Fruit fly (Drosophila melanogaster) whole organism, embryonic: Measurements from ENCODE around the gene CG31365.
A peak's percentile ranks its signal among the peaks of the same experiment; 100 is the strongest.

Experiments
- Asciz ChIP-seq: fragments of 200-800 bp; sonication (Bioruptor generic); optimal IDR thresholded peaks from 2 replicates; lab custom pipeline; 2017; ENCODE audit warnings: missing biosample characterization, mild to moderate bottlenecking, missing genetic modification characterization, missing genetic modification reagents
- CG10274 ChIP-seq: fragments of 200-800 bp; sonication (Bioruptor generic); optimal IDR thresholded peaks from 3 replicates; lab custom pipeline; 2017; ENCODE audit warnings: missing biosample characterization, mild to moderate bottlenecking, missing genetic modification characterization
- CG10959 ChIP-seq: fragments of 200-800 bp; sonication (Bioruptor generic); IDR thresholded peaks from 2 replicates; pipeline ENCODE4 v1.3.6; 2022; ENCODE audit warnings: missing biosample characterization, missing genetic modification characterization
- CG11696 ChIP-seq: fragments of 200-800 bp; sonication (Bioruptor generic); IDR thresholded peaks from 2 replicates; pipeline ENCODE4 v1.3.6; 2022; ENCODE audit warnings: missing biosample characterization, missing genetic modification characterization
- CG15514 ChIP-seq: fragments of 200-800 bp; sonication (Bioruptor generic); optimal IDR thresholded peaks from 3 replicates; lab custom pipeline; 2017; ENCODE audit warnings: missing biosample characterization, missing genetic modification characterization, mild to moderate bottlenecking, moderate library complexity, missing genetic modification reagents
- CG16813 ChIP-seq: fragments of 200-800 bp; sonication (Bioruptor generic); IDR thresholded peaks from 3 replicates; pipeline ENCODE4 v1.3.6; 2022; ENCODE audit warnings: missing biosample characterization, missing genetic modification characterization; ENCODE audit not compliant: partially characterized antibody
- CG17829 ChIP-seq: fragments of 200-800 bp; optimal IDR thresholded peaks from 2 replicates; lab custom pipeline; 2019; ENCODE audit warnings: missing biosample characterization, mild to moderate bottlenecking, missing genetic modification characterization, moderate library complexity
- CG18011 ChIP-seq: fragments of 200-800 bp; sonication (Bioruptor generic); optimal IDR thresholded peaks from 2 replicates; lab custom pipeline; 2017; ENCODE audit warnings: missing biosample characterization, missing genetic modification characterization, mild to moderate bottlenecking, moderate library complexity, missing genotype
- CG31224 ChIP-seq: fragments of 200-800 bp; sonication (Bioruptor generic); IDR thresholded peaks from 2 replicates; pipeline ENCODE4 v1.3.6; 2022; ENCODE audit warnings: missing biosample characterization, missing genetic modification characterization
- CG4730 ChIP-seq: fragments of 200-800 bp; sonication (Bioruptor generic); IDR thresholded peaks from 2 replicates; pipeline ENCODE4 v1.3.6; 2022; ENCODE audit warnings: missing biosample characterization, missing genetic modification characterization
- CG5180 ChIP-seq: fragments of 200-800 bp; sonication (Bioruptor generic); optimal IDR thresholded peaks from 3 replicates; lab custom pipeline; 2017; ENCODE audit warnings: missing biosample characterization, missing genetic modification characterization, mild to moderate bottlenecking, moderate library complexity, missing genetic modification reagents
- CG5245 ChIP-seq: fragments of 200-800 bp; sonication (Bioruptor generic); optimal IDR thresholded peaks from 3 replicates; lab custom pipeline; 2016; ENCODE audit warnings: missing biosample characterization, missing genetic modification characterization
- CG8944 ChIP-seq: fragments of 200-800 bp; sonication (Bioruptor generic); optimal IDR thresholded peaks from 3 replicates; lab custom pipeline; 2016; ENCODE audit warnings: missing biosample characterization, missing genetic modification characterization
- Camta ChIP-seq: fragments of 200-800 bp; sonication (Bioruptor generic); optimal IDR thresholded peaks from 2 replicates; lab custom pipeline; 2016; ENCODE audit warnings: missing biosample characterization, missing genetic modification characterization
- D19A ChIP-seq: fragments of 200-800 bp; optimal IDR thresholded peaks from 3 replicates; lab custom pipeline; 2019; ENCODE audit warnings: missing biosample characterization, mild to moderate bottlenecking, missing genetic modification characterization, moderate library complexity
- Dfd ChIP-seq, 2 experiments: fragments of >200 bp; optimal IDR thresholded peaks; 2 replicates each; lab custom pipeline; 2017; ENCODE audit warnings: missing biosample characterization in 2 of 2, missing genetic modification characterization in 2 of 2
- ERR ChIP-seq: fragments of 200-800 bp; sonication (Bioruptor generic); optimal IDR thresholded peaks from 2 replicates; lab custom pipeline; 2016; ENCODE audit warnings: missing biosample characterization, missing genetic modification characterization
- Eip74EF ChIP-seq, 2 experiments: fragments of 200-800 bp in 1 of 2; fragments of >200 bp in 1 of 2; sonication (Bioruptor generic) in 1 of 2; optimal IDR thresholded peaks; 2 replicates each; lab custom pipeline; 2017 to 2019; ENCODE audit warnings: missing biosample characterization in 2 of 2, missing genetic modification characterization in 2 of 2, mild to moderate bottlenecking in 1 of 2, moderate library complexity in 1 of 2
- Ets65A ChIP-seq: fragments of 200-800 bp; sonication (Bioruptor generic); peaks from one replicate; lab custom pipeline; 2016; ENCODE audit warnings: missing biosample characterization, missing genetic modification characterization
- Fer1 ChIP-seq: fragments of 200-800 bp; sonication (Bioruptor generic); optimal IDR thresholded peaks from 2 replicates; lab custom pipeline; 2017; ENCODE audit warnings: missing biosample characterization, mild to moderate bottlenecking, missing genetic modification characterization
- HmgD ChIP-seq: fragments of 200-800 bp; sonication (Bioruptor generic); optimal IDR thresholded peaks from 3 replicates; lab custom pipeline; 2016; ENCODE audit warnings: missing biosample characterization, missing genetic modification characterization
- Hr39 ChIP-seq: fragments of >200 bp; optimal IDR thresholded peaks from 2 replicates; lab custom pipeline; 2017
- Max ChIP-seq: fragments of 200-800 bp; sonication (Bioruptor generic); optimal IDR thresholded peaks from 2 replicates; lab custom pipeline; 2016; ENCODE audit warnings: missing biosample characterization, mild to moderate bottlenecking, missing genetic modification characterization
- NC2α ChIP-seq: fragments of 200-800 bp; sonication (Bioruptor generic); optimal IDR thresholded peaks from 2 replicates; lab custom pipeline; 2016; ENCODE audit warnings: missing biosample characterization, missing genetic modification characterization
- NFAT ChIP-seq: fragments of 200-800 bp; sonication (Bioruptor generic); IDR thresholded peaks from 2 replicates; pipeline ENCODE4 v1.3.6; 2022; ENCODE audit warnings: missing biosample characterization, missing genetic modification characterization
- Opbp ChIP-seq: fragments of 200-800 bp; sonication (Bioruptor generic); IDR thresholded peaks from 3 replicates; pipeline ENCODE4 v1.3.6; 2022; ENCODE audit warnings: missing biosample characterization, missing genetic modification characterization; ENCODE audit not compliant: partially characterized antibody
- PHDP ChIP-seq: fragments of 200-800 bp; sonication (Bioruptor generic); optimal IDR thresholded peaks from 3 replicates; lab custom pipeline; 2018; ENCODE audit warnings: missing biosample characterization, mild to moderate bottlenecking, missing genetic modification characterization, moderate library complexity
- Pdp1 ChIP-seq, 2 experiments: fragments of 200-800 bp; sonication (Bioruptor generic); optimal IDR thresholded peaks; 3 replicates each; lab custom pipeline; 2016; ENCODE audit warnings: missing biosample characterization in 2 of 2, missing genetic modification characterization in 2 of 2, mild to moderate bottlenecking in 1 of 2, moderate library complexity in 1 of 2
- Side ChIP-seq: fragments of 200-800 bp; sonication (Bioruptor generic); optimal IDR thresholded peaks from 2 replicates; lab custom pipeline; 2016; ENCODE audit warnings: missing biosample characterization, missing genetic modification characterization
- Sry-β ChIP-seq: fragments of 200-800 bp; sonication (Bioruptor generic); optimal IDR thresholded peaks from 2 replicates; lab custom pipeline; 2018; ENCODE audit warnings: missing biosample characterization, mild to moderate bottlenecking, missing genetic modification characterization, moderate library complexity
- Sry-δ ChIP-seq: fragments of 200-800 bp; sonication (Bioruptor generic); optimal IDR thresholded peaks from 2 replicates; lab custom pipeline; 2016; ENCODE audit warnings: missing biosample characterization, missing genetic modification characterization
- ato ChIP-seq: fragments of 200-800 bp; sonication (Bioruptor generic); IDR thresholded peaks from 2 replicates; pipeline ENCODE4 v1.3.6; 2022; ENCODE audit warnings: missing biosample characterization, missing genetic modification characterization; ENCODE audit not compliant: partially characterized antibody
- bowl ChIP-seq: fragments of 200-800 bp; sonication (Bioruptor generic); IDR thresholded peaks from 2 replicates; pipeline ENCODE4 v1.3.6; 2022; ENCODE audit warnings: missing biosample characterization, missing genetic modification characterization
- chif ChIP-seq, 2 experiments: fragments of 200-800 bp; sonication (Bioruptor generic); optimal IDR thresholded peaks; 3 replicates each; lab custom pipeline; 2016; ENCODE audit warnings: missing biosample characterization in 2 of 2, missing genetic modification characterization in 2 of 2
- ci ChIP-seq: fragments of 200-800 bp; sonication (Bioruptor generic); IDR thresholded peaks from 3 replicates; pipeline ENCODE4 v1.3.6; 2022; ENCODE audit warnings: missing biosample characterization, missing genetic modification characterization
- da ChIP-seq: fragments of 200-800 bp; sonication (Bioruptor generic); optimal IDR thresholded peaks from 2 replicates; lab custom pipeline; 2016; ENCODE audit warnings: missing biosample characterization, missing genetic modification characterization
- dati ChIP-seq: fragments of 200-800 bp; sonication (Bioruptor generic); IDR thresholded peaks from 2 replicates; pipeline ENCODE4 v1.3.6; 2022; ENCODE audit warnings: missing biosample characterization, missing genetic modification characterization
- esg ChIP-seq: fragments of 200-800 bp; sonication (Bioruptor generic); conservative IDR thresholded peaks from 2 replicates; pipeline ENCODE4 v1.3.6; 2022; ENCODE audit warnings: missing biosample characterization, missing genetic modification characterization
- exex ChIP-seq: fragments of 200-800 bp; sonication (Bioruptor generic); optimal IDR thresholded peaks from 4 replicates; lab custom pipeline; 2018; ENCODE audit warnings: missing biosample characterization, mild to moderate bottlenecking, missing genetic modification characterization, moderate library complexity
- grau ChIP-seq: fragments of 200-800 bp; optimal IDR thresholded peaks from 3 replicates; lab custom pipeline; 2019; ENCODE audit warnings: missing biosample characterization, mild to moderate bottlenecking, missing genetic modification characterization, moderate library complexity
- grn ChIP-seq: fragments of 200-800 bp; sonication (Bioruptor generic); optimal IDR thresholded peaks from 3 replicates; lab custom pipeline; 2017; ENCODE audit warnings: missing biosample characterization, missing genetic modification characterization
- her ChIP-seq: fragments of 200-800 bp; sonication (Bioruptor generic); optimal IDR thresholded peaks from 2 replicates; lab custom pipeline; 2016; ENCODE audit warnings: missing biosample characterization, missing genetic modification characterization
- jigr1 ChIP-seq: fragments of 200-800 bp; sonication (Bioruptor generic); IDR thresholded peaks from 3 replicates; pipeline ENCODE4 v1.3.6; 2022; ENCODE audit warnings: missing biosample characterization, missing genetic modification characterization
- kay ChIP-seq: fragments of 200-800 bp; sonication (Bioruptor generic); optimal IDR thresholded peaks from 2 replicates; lab custom pipeline; 2016; ENCODE audit warnings: missing biosample characterization, missing genetic modification characterization
- lmd ChIP-seq: fragments of 200-800 bp; sonication (Bioruptor generic); IDR thresholded peaks from 2 replicates; pipeline ENCODE4 v1.3.6; 2022; ENCODE audit warnings: missing biosample characterization, missing genetic modification characterization
- lov ChIP-seq, 2 experiments: fragments of 200-800 bp in 1 of 2; fragments of >200 bp in 1 of 2; sonication (Bioruptor generic) in 1 of 2; IDR thresholded peaks in 1 of 2; optimal IDR thresholded peaks in 1 of 2; 2 replicates in 1 of 2; 3 replicates in 1 of 2; pipeline versions ENCODE4 v1.3.6 to Lab custom; 2017 to 2022; ENCODE audit warnings: missing biosample characterization in 1 of 2, missing genetic modification characterization in 1 of 2
- sens ChIP-seq: fragments of 200-800 bp; sonication (Bioruptor generic); peaks from one replicate; lab custom pipeline; 2016; ENCODE audit warnings: missing biosample characterization, missing genetic modification characterization
- sima ChIP-seq: fragments of 200-800 bp; sonication (Bioruptor generic); optimal IDR thresholded peaks from 2 replicates; lab custom pipeline; 2016; ENCODE audit warnings: missing biosample characterization, missing genetic modification characterization
- tll ChIP-seq, 2 experiments: fragments of 200-800 bp in 1 of 2; fragments of >200 bp in 1 of 2; sonication (Bioruptor generic) in 1 of 2; optimal IDR thresholded peaks; 2 replicates each; lab custom pipeline; 2017 to 2019; ENCODE audit warnings: missing biosample characterization in 2 of 2, missing genetic modification characterization in 2 of 2, mild to moderate bottlenecking in 1 of 2, moderate library complexity in 1 of 2
- tx ChIP-seq: fragments of 200-800 bp; sonication (Bioruptor generic); optimal IDR thresholded peaks from 2 replicates; lab custom pipeline; 2016; ENCODE audit warnings: missing biosample characterization, missing genetic modification characterization

CG31365 gene

dm6 chr3R:23156865-23157515, 30.8 kb upstream of the CG31365 start (continued):
- TF ChIP-seq exex (tag; lab: Kevin White, UChicago) (no peak), Sry-β (no peak), CG5180 (GFP tag; lab: Kevin White, UChicago) (peak; percentile 42), Max (no peak), bowl (no peak), dati (GFP tag; lab: Robert Waterston, UW) (no peak), Sry-δ (no peak), CG11696 (GFP tag; lab: Robert Waterston, UW) (no peak), Ets65A (GFP tag; lab: Kevin White, UChicago) (no peak), CG31224 (GFP tag; lab: Robert Waterston, UW) (no peak), CG15514 (peak; percentile 14), Fer1 (peak; percentile 28), her (GFP tag; lab: Kevin White, UChicago) (no peak), tx (GFP tag; lab: Kevin White, UChicago) (no peak), HmgD (GFP tag; lab: Kevin White, UChicago) (no peak), D19A (no peak), Eip74EF (GFP tag; optimal IDR thresholded peaks at IDR 0.05; lab: Kevin White, UChicago) (no peak), Asciz (no peak), ato (GFP tag; lab: Robert Waterston, UW) (no peak), NFAT (GFP tag; lab: Robert Waterston, UW) (no peak), CG5245 (GFP tag; lab: Kevin White, UChicago) (no peak), lmd (no peak), tll (GFP tag; optimal IDR thresholded peaks at IDR 0.05; lab: Kevin White, UChicago) (peak in 1 of 2 experiments; percentile 71), sima (no peak), PHDP (tag; lab: Kevin White, UChicago) (peak; percentile 2), sens (GFP tag; lab: Kevin White, UChicago) (peak; percentile 54), Hr39 (lab: Kevin White, UChicago) (no peak), grau (no peak), Side (GFP tag; lab: Kevin White, UChicago) (no peak), NC2α (GFP tag; lab: Kevin White, UChicago) (no peak), Opbp (peak; percentile 58; the same call in 2 of the 3 replicates), lov (optimal IDR thresholded peaks at IDR 0.05; lab: Kevin White, UChicago) (no peak), lov (GFP tag; IDR thresholded peaks at IDR 0.05; lab: Robert Waterston, UW) (no peak), esg (GFP tag; lab: Robert Waterston, UW) (no peak), Dfd (GFP tag; optimal IDR thresholded peaks at IDR 0.05; lab: Kevin White, UChicago) (no peak), CG10959 (peak; percentile 17; the same call in 1 of the 2 replicates), jigr1 (GFP tag; lab: Robert Waterston, UW) (no peak), da (GFP tag; lab: Kevin White, UChicago) (no peak), CG18011 (GFP tag; lab: Kevin White, UChicago) (no peak), kay (GFP tag; lab: Kevin White, UChicago) (peak; percentile 41), ERR (GFP tag; lab: Kevin White, UChicago) (no peak), CG10274 (peak; percentile 49), CG8944 (GFP tag; lab: Kevin White, UChicago) (no peak), grn (GFP tag; lab: Kevin White, UChicago) (no peak), chif (GFP tag; optimal IDR thresholded peaks at IDR 0.05; lab: Kevin White, UChicago) (no peak), CG16813 (no peak), CG17829 (tag; lab: Kevin White, UChicago) (no peak), CG4730 (GFP tag; lab: Robert Waterston, UW) (no peak), Pdp1 (GFP tag; optimal IDR thresholded peaks at IDR 0.05; lab: Kevin White, UChicago) (peak in 1 of 2 experiments; percentile 21), Camta (GFP tag; lab: Kevin White, UChicago) (no peak), ci (GFP tag; lab: Robert Waterston, UW) (peak; percentile 49; the same call in 1 of the 3 replicates)
